Fruit fly (Drosophila melanogaster) whole organism: Measurements from ENCODE around the gene pad.
A peak's percentile ranks its signal among the peaks of the same experiment; 100 is the strongest.

Source experiments
- CG8478 ChIP-seq: fragments of >200 bp; optimal IDR thresholded peaks from 2 replicates; lab custom pipeline; 2018; ENCODE audit warnings: inconsistent platforms
- Dll ChIP-seq: fragments of >200 bp; optimal IDR thresholded peaks from 2 replicates; lab custom pipeline; 2017
- EcR ChIP-seq, 2 experiments: fragments of >200 bp; optimal IDR thresholded peaks; 2 replicates each; lab custom pipeline; 2017; ENCODE audit warnings: missing biosample characterization in 2 of 2, missing genetic modification characterization in 2 of 2, missing genetic modification reagents in 2 of 2
- pan ChIP-seq: fragments of >200 bp; optimal IDR thresholded peaks from 2 replicates; lab custom pipeline; 2017
- psq ChIP-seq: fragments of >200 bp; optimal IDR thresholded peaks from 2 replicates; lab custom pipeline; 2017
- usp ChIP-seq: fragments of >200 bp; optimal IDR thresholded peaks from 2 replicates; lab custom pipeline; 2017; ENCODE audit warnings: missing biosample characterization, missing genetic modification characterization, mixed read lengths

pad gene

DNA sequence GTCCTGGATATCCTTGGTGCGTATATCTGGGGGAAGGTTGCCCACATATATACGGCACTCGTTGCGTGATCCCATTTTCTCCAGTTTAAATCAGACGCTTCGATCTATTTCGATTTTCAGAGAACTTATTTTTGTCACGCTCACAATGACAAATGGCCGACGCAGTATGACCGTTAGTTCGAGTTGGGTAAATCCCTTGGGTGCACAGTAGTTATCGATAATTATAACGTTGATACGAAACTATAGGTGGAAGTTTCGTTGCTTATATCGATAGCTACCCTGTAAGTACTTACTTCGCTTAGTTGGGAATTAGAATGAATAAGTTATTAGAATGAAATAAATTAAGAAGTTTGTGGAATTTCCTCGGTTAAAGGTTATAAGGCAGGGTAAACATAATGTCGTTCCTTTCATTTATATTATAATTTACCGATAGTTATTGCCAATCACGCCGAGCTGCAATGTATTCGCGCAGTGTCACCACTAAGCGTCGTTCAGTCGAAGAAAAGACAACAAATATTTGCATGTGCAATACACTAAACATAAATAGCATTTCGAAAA lies at the start of gene pad, which contains the start of gene SF2:
Gene pad (plus strand): TSS at position 502 of the 558 bp plus-strand sequence.
Gene SF2 (minus strand): TSS at position 172 of the 558 bp plus-strand sequence.
- no peak for TF ChIP-seq pan
- no peak for TF ChIP-seq CG8478 (lab: Kevin White, UChicago)
- TF ChIP-seq Dll (lab: Kevin White, UChicago), result no peak
- TF ChIP-seq usp (GFP tag; lab: Kevin White, UChicago), result no peak
- no peak for TF ChIP-seq EcR (GFP tag; optimal IDR thresholded peaks at IDR 0.05; lab: Kevin White, UChicago)
- no peak for TF ChIP-seq psq (lab: Kevin White, UChicago)

DNA sequence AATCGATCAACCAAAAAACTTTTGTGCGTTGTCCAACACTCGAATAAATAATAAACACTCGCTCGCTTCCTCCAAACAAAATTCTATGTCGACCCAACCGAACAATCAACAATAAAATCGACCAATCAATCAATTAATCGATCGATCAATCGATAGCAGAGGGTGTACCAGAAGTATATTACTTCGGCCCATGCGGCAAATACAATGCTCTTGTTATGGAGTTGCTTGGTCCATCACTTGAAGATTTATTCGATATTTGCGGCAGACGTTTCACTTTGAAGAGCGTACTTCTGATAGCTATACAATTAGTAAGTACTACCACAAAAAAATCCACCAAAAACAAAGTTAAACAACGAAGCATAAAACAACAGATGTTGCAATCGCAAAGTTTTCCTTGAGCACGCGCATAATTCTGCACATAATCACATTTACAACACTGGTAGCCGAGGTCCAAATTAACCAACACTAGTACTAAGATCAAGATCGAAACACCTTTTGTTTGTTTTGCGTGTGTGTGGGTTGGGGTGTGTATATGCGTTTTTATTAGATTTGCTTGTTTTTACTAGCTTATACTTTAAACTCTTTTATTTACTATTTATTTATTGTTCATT lies 46.5 kb upstream of the pad start:
- TF ChIP-seq CG8478 (lab: Kevin White, UChicago) (no peak), usp (GFP tag; lab: Kevin White, UChicago) (no peak), psq (lab: Kevin White, UChicago) (no peak), EcR (GFP tag; optimal IDR thresholded peaks at IDR 0.05; lab: Kevin White, UChicago) (no peak), pan (no peak), Dll (lab: Kevin White, UChicago) (no peak)

DNA sequence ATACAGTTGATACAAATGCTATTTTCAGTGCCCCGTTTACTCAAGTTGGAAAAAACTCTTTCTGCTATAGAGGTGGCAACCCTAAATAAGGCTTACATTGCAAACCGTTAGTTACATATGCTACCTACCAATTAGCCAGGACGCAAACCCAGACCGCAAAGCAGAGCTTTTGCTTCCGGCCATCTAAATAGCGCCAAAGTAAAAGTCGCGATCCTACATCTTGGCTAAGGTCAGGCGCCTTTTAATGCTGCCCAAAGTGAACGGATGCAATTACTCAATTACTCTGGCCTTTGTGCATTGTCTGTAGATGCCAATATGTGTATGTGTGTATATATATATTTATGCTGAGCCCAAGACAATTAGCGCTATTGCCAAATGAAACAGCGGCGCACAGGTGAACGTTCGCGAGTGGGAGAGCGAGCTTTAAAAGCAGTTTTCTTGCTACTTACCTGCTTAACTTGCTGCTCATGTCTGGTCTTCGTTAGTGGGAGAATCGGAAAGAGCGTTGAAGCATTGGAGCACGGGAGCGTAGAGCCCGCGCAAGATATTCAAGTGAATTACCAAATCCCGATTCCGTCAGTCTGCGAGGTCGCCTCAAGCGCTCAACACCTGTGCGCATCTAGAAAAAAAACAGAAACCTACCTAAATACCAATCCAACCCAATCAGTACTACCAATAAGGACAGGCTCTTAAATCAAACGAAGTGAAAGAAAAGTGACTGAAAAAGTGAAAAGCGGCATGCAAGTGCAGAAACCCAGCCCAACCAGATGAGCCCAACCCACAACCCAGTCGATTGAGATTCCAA lies 36.7 kb upstream of the pad start, which contains the start of gene Zip89B:
Gene Zip89B (plus strand): TSS at position 574 of the 805 bp plus-strand sequence.
- TF ChIP-seq psq (lab: Kevin White, UChicago) (no peak), EcR (GFP tag; optimal IDR thresholded peaks at IDR 0.05; lab: Kevin White, UChicago) (peak in 1 of 2 experiments; percentile 59), Dll (lab: Kevin White, UChicago) (no peak)

DNA sequence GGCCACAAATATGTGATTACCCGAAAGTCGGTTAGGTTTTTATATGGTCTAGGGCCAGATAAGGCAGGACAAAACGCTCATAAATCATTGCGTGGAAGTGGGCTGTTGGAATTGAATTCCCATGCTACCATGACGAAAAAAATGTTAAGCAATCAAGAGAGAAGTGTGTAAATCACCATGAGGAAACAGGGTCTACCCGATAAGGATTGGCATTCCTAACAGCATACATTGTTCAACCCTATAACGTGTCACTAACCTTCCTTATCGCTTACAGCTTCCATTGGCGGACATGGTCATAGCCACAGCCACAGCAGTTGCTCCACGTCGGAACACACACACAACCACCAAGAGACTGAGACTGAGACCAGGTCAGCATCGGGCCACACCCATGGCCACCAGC lies 34.1 kb upstream of the pad start:
- no peak for TF ChIP-seq CG8478 (lab: Kevin White, UChicago)
- no peak for TF ChIP-seq Dll (lab: Kevin White, UChicago)
- TF ChIP-seq EcR (GFP tag; optimal IDR thresholded peaks at IDR 0.05; lab: Kevin White, UChicago), result no peak
- TF ChIP-seq pan, result no peak
- TF ChIP-seq psq (lab: Kevin White, UChicago), result no peak
- TF ChIP-seq usp (GFP tag; lab: Kevin White, UChicago), result no peak

DNA sequence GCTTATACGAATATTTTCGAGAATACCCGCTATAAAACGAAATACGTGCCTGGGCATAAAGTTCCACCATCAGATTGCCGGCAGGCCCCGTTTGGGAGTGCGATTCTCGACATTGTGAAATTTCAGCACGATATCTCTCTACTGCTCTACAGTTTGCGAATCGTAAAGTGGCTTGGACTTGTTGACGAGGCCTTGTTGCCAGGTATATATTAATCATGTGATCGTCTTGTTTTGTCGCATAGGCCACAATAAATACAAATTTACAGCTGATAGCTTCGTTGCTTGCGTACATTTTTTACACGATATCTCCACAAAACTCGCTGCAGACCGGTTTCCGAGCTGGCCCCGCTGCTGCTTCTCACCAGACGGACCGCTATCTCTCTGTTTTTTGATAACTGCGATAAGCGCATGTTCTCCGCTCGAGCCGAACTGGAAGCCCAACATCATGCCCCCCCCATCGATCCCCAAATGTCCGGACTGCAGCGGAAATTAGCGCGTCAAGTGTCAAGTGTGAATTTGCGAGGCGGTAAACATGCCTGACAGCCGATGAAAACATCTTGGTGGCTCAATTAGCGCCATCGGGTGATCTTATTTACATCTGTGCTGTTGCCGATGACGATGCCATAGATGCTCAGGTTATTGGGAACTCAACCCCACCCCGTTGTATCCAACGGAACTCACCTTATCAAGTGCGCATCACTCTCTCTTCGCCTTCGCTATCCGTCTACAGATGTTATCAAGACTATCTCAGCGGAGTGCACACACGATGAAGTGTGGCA lies 32.6 kb upstream of the pad start:
- TF ChIP-seq usp (GFP tag; lab: Kevin White, UChicago) (no peak), pan (no peak), EcR (GFP tag; optimal IDR thresholded peaks at IDR 0.05; lab: Kevin White, UChicago) (no peak), Dll (lab: Kevin White, UChicago) (no peak), CG8478 (lab: Kevin White, UChicago) (no peak), psq (lab: Kevin White, UChicago) (no peak)

DNA sequence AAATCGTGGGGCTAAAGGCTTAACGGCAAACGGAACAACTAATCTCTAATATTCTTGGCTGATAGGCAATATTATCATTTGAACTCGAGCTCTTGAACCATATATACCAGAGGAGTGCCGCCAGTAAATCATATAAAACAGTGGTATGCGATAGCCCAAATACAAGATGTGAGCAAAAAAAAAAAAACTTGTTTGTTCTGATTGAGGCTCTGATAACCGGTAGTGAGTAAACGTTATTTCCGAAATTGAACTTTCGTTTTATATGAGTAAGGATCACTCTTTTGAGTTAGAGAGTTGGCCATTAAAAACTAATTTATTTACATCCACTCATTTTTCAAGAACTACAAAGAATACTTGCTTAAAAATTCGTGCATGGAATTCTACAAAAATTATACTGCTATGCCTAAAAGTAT lies 32.0 kb upstream of the pad start:
- no peak for TF ChIP-seq pan
- TF ChIP-seq psq (lab: Kevin White, UChicago), result no peak
- TF ChIP-seq usp (GFP tag; lab: Kevin White, UChicago), result no peak
- no peak for TF ChIP-seq Dll (lab: Kevin White, UChicago)
- TF ChIP-seq EcR (GFP tag; optimal IDR thresholded peaks at IDR 0.05; lab: Kevin White, UChicago), result no peak
- no peak for TF ChIP-seq CG8478 (lab: Kevin White, UChicago)

DNA sequence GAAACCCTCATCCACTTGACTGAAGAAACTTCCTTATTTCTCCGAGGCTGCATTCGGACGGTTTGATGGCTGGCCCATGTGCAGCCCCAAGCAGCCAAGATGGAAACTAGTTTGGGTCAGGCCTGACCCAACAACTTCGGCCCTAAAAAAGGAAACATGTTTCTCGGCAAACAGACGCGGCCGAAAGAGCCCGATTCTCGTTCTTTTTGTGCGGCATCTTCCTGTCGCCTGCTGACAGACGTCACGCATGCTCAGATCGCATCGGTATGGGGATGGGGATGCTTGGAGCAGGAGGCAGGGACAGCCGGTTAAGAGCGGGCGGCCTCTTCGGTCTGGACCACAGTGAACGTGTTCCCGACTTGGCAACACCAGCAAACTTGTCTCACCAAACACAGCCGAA lies 25.4 kb upstream of the pad start:
- no peak for TF ChIP-seq psq (lab: Kevin White, UChicago)
- TF ChIP-seq Dll (lab: Kevin White, UChicago), result no peak
- no peak for TF ChIP-seq EcR (GFP tag; optimal IDR thresholded peaks at IDR 0.05; lab: Kevin White, UChicago)
- no peak for TF ChIP-seq usp (GFP tag; lab: Kevin White, UChicago)
- no peak for TF ChIP-seq CG8478 (lab: Kevin White, UChicago)
- no peak for TF ChIP-seq pan

DNA sequence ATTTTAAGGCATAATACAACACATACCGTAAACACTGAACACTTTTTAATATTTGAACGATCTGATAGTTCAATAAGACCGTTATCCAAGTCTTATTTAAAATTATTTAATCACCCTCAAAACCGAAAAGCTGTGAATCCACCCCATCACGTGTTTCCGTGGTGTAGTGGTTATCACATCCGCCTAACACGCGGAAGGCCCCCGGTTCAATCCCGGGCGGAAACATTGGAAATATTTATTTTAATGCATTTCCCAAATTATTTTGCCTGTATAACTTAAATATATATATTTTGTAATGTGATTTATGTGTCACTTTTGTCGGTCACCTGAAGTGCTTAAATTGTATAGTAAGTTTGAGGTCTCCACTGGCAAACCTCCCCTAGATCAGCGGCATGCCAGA lies 20.6 kb upstream of the pad start, which contains the start of gene CG44044:
Gene CG44044 (plus strand): TSS at position 301 of the 400 bp plus-strand sequence.
- TF ChIP-seq usp (GFP tag; lab: Kevin White, UChicago) (no peak), Dll (lab: Kevin White, UChicago) (no peak), psq (lab: Kevin White, UChicago) (no peak), CG8478 (lab: Kevin White, UChicago) (no peak), EcR (GFP tag; optimal IDR thresholded peaks at IDR 0.05; lab: Kevin White, UChicago) (no peak), pan (no peak)

DNA sequence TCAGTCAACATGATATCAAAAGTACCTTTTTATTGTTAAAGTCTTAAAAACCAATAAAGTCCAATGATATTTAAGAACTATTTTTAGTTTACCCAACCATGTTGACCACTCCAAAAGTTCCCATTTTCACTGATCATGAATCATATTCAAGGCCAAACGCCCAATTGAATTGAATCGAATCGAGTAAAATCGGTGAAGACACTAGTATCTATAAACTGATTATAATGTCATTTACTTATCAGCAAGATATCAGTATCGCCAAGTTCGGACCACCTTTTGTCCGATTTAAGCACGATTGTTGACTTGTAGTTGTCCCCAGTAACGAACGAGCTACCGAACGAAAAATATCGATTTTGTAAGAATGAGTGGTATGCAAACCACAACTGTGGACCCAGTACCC lies 19.0 kb upstream of the pad start, which contains the start of gene CG6901:
Gene CG6901 (plus strand): TSS at position 323 of the 400 bp plus-strand sequence.
- TF ChIP-seq pan (no peak), Dll (lab: Kevin White, UChicago) (no peak), psq (lab: Kevin White, UChicago) (no peak), EcR (GFP tag; optimal IDR thresholded peaks at IDR 0.05; lab: Kevin White, UChicago) (no peak), usp (GFP tag; lab: Kevin White, UChicago) (no peak), CG8478 (lab: Kevin White, UChicago) (no peak)

DNA sequence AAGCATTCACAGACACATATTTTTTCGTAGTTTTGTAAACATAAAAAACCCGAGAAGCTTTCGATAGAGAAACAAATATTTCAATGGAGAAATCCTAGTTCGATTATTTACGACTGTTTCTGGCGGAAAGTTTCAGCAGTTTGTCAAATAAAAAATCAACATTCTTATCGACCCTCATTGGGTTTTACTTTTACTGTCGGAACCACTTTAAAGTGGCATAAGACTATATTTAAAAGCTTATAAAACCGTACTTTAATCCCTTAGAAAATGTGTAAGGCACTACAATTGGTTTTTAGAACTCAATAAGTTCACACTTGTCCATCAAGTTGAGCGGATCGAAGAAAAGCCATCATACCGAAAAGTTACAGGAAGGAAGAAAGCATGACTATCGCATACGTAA lies 16.9 kb upstream of the pad start, which contains the start of gene CG17929:
Gene CG17929 (plus strand): TSS at position 301 of the 400 bp plus-strand sequence.
- TF ChIP-seq CG8478 (lab: Kevin White, UChicago) (no peak), Dll (lab: Kevin White, UChicago) (no peak), psq (lab: Kevin White, UChicago) (no peak)
